Worm (Caenorhabditis elegans) whole organism, L4 larva: Measurements from ENCODE around the gene atrn-1.

Experiments used
- ceh-62 ChIP-seq: sonication (generic microtip); optimal IDR thresholded peaks from 2 replicates; lab custom pipeline; 2017; ENCODE audit warnings: missing biosample characterization, missing genetic modification characterization
- lin-39 ChIP-seq: fragments of 150-350 bp; optimal IDR thresholded peaks from 2 replicates; lab custom pipeline; 2014; ENCODE audit warnings: missing biosample characterization, missing genetic modification reagents, missing genetic modification characterization
- mxl-2 ChIP-seq: fragments of 200-800 bp; sonication (Bioruptor generic); conservative IDR thresholded peaks from 2 replicates; pipeline ENCODE4 v1.3.6; 2022; ENCODE audit warnings: missing genetic modification reagents, missing genetic modification characterization, missing compliant biosample characterization
- unc-62 ChIP-seq, 3 experiments: fragments of 150-350 bp in 1 of 3; sonication (generic microtip); optimal IDR thresholded peaks in 2 of 3; peaks in 1 of 3; 1 replicate in 1 of 3; 2 replicates in 2 of 3; lab custom pipeline; 2014 to 2017; ENCODE audit warnings: missing biosample characterization in 3 of 3, missing genetic modification characterization in 3 of 3, missing genetic modification reagents in 3 of 3, missing genotype in 1 of 3

DNA sequence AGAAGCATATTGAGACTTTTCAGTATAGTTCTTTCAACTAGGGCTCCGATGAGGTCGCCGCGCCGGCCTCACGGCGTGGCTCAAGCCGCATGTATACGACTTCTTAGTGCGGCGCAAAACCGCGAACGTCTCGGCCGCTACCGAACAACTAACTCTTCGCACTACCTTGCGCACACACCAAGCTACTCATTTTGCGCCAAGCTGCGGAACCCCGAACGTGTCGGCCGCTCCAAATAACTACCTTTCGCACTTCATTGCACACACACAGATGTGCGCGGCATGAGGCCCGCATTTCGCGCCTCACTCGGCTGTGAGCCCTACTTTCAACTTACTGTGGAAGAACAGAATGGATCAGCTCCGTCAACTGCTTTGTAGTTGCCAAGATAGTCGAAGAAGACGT lies 56.4 kb downstream of the atrn-1 start:
- TF ChIP-seq unc-62 (GFP tag; optimal IDR thresholded peaks at IDR 0.05 in 1 of 2; lab: Kevin White, UChicago) (no peak), unc-62 (tag; optimal IDR thresholded peaks at IDR 0.05; lab: Kevin White, UChicago) (no peak), ceh-62 (tag; lab: Kevin White, UChicago) (no peak), lin-39 (tag; lab: Kevin White, UChicago) (no peak), mxl-2 (GFP tag; lab: Robert Waterston, UW) (no peak)
